Fruit fly (Drosophila melanogaster) whole organism, embryonic: ENCODE results near the gene CG10147.

Experiments used
- Ada2b ChIP-seq: fragments of 200-800 bp; sonication (Bioruptor generic); IDR thresholded peaks from 2 replicates; pipeline ENCODE4 v1.3.6; 2022; ENCODE audit warnings: missing biosample characterization, missing genetic modification characterization
- Asciz ChIP-seq: fragments of 200-800 bp; sonication (Bioruptor generic); optimal IDR thresholded peaks from 2 replicates; lab custom pipeline; 2017; ENCODE audit warnings: missing biosample characterization, mild to moderate bottlenecking, missing genetic modification characterization, missing genetic modification reagents
- CG10565 ChIP-seq: fragments of 200-800 bp; sonication (Bioruptor generic); optimal IDR thresholded peaks from 3 replicates; lab custom pipeline; 2016; ENCODE audit warnings: missing biosample characterization, mild to moderate bottlenecking, missing genetic modification characterization
- CG11696 ChIP-seq: fragments of 200-800 bp; sonication (Bioruptor generic); IDR thresholded peaks from 2 replicates; pipeline ENCODE4 v1.3.6; 2022; ENCODE audit warnings: missing biosample characterization, missing genetic modification characterization
- CG12071 ChIP-seq: fragments of 200-800 bp; sonication (Bioruptor generic); optimal IDR thresholded peaks from 3 replicates; lab custom pipeline; 2018; ENCODE audit warnings: missing biosample characterization, mild to moderate bottlenecking, missing genetic modification characterization
- CG15696 ChIP-seq: fragments of 200-800 bp; sonication (Bioruptor generic); optimal IDR thresholded peaks from 2 replicates; lab custom pipeline; 2019; ENCODE audit warnings: missing biosample characterization, mild to moderate bottlenecking, missing genetic modification characterization, moderate library complexity
- CG17328 ChIP-seq: fragments of 200-800 bp; sonication (Bioruptor generic); IDR thresholded peaks from 2 replicates; pipeline ENCODE4 v1.3.6; 2022; ENCODE audit warnings: missing biosample characterization, missing genetic modification characterization
- CG17829 ChIP-seq: fragments of 200-800 bp; optimal IDR thresholded peaks from 2 replicates; lab custom pipeline; 2019; ENCODE audit warnings: missing biosample characterization, mild to moderate bottlenecking, missing genetic modification characterization, moderate library complexity
- CG3065 ChIP-seq: fragments of 200-800 bp; sonication (Bioruptor generic); optimal IDR thresholded peaks from 2 replicates; lab custom pipeline; 2016; ENCODE audit warnings: missing biosample characterization, missing genetic modification characterization
- CG32532 ChIP-seq: fragments of 200-800 bp; sonication (Bioruptor generic); IDR thresholded peaks from 2 replicates; pipeline ENCODE4 v1.3.6; 2022; ENCODE audit warnings: missing biosample characterization, missing genetic modification characterization
- CG3281 ChIP-seq: fragments of 200-800 bp; sonication (Bioruptor generic); optimal IDR thresholded peaks from 3 replicates; lab custom pipeline; 2017; ENCODE audit warnings: missing biosample characterization, mild to moderate bottlenecking, missing genetic modification characterization
- CG3407 ChIP-seq: fragments of 200-800 bp; sonication (Bioruptor generic); optimal IDR thresholded peaks from 2 replicates; lab custom pipeline; 2018; ENCODE audit warnings: missing biosample characterization, mild to moderate bottlenecking, missing genetic modification characterization
- CG34376 ChIP-seq: fragments of 200-800 bp; sonication (Bioruptor generic); optimal IDR thresholded peaks from 2 replicates; lab custom pipeline; 2018; ENCODE audit warnings: missing biosample characterization, mild to moderate bottlenecking, missing genetic modification characterization
- CG6254 ChIP-seq: fragments of 200-800 bp; sonication (Bioruptor generic); optimal IDR thresholded peaks from 3 replicates; lab custom pipeline; 2017; ENCODE audit warnings: mild to moderate bottlenecking, missing biosample characterization, missing genetic modification reagents, missing genetic modification characterization
- CG6765 ChIP-seq: fragments of 200-800 bp; sonication (Bioruptor generic); optimal IDR thresholded peaks from 3 replicates; lab custom pipeline; 2017; ENCODE audit warnings: missing biosample characterization, mild to moderate bottlenecking, missing genetic modification characterization
- CG7786 ChIP-seq: fragments of 200-800 bp; sonication (Bioruptor generic); optimal IDR thresholded peaks from 2 replicates; lab custom pipeline; 2016; ENCODE audit warnings: missing biosample characterization, missing genetic modification characterization
- CG8290 ChIP-seq, 3 experiments: fragments of 200-800 bp; sonication (Bioruptor generic); optimal IDR thresholded peaks; 2 replicates each; lab custom pipeline; 2016 to 2019; ENCODE audit warnings: missing biosample characterization in 3 of 3, missing genetic modification characterization in 3 of 3, mild to moderate bottlenecking in 2 of 3, moderate library complexity in 1 of 3
- CG9932 ChIP-seq: fragments of 200-800 bp; sonication (Bioruptor generic); IDR thresholded peaks from 2 replicates; pipeline ENCODE4 v1.3.6; 2022; ENCODE audit warnings: missing biosample characterization, missing genetic modification characterization
- Elba2 ChIP-seq: fragments of 200-800 bp; sonication (Bioruptor generic); optimal IDR thresholded peaks from 3 replicates; lab custom pipeline; 2016; ENCODE audit warnings: missing biosample characterization, missing genetic modification characterization
- Jarid2 ChIP-seq: fragments of 200-800 bp; sonication (Bioruptor generic); optimal IDR thresholded peaks from 3 replicates; lab custom pipeline; 2017; ENCODE audit warnings: mild to moderate bottlenecking, missing biosample characterization, missing genetic modification reagents, missing genetic modification characterization
- Med ChIP-seq: fragments of 200-800 bp; sonication (Bioruptor generic); peaks from one replicate; lab custom pipeline; 2016; ENCODE audit warnings: missing biosample characterization, missing genetic modification characterization, mild to moderate bottlenecking, inconsistent platforms, moderate library complexity
- Mrtf ChIP-seq: fragments of 200-800 bp; sonication (Bioruptor generic); IDR thresholded peaks from 3 replicates; pipeline ENCODE4 v1.3.6; 2022; ENCODE audit warnings: missing biosample characterization, missing genetic modification characterization
- Side ChIP-seq: fragments of 200-800 bp; sonication (Bioruptor generic); optimal IDR thresholded peaks from 2 replicates; lab custom pipeline; 2016; ENCODE audit warnings: missing biosample characterization, missing genetic modification characterization
- Sin3A ChIP-seq: fragments of >200 bp; optimal IDR thresholded peaks from 2 replicates; lab custom pipeline; 2018
- Ssrp ChIP-seq: fragments of 200-800 bp; sonication (Bioruptor generic); optimal IDR thresholded peaks from 2 replicates; lab custom pipeline; 2018; ENCODE audit warnings: missing biosample characterization, mild to moderate bottlenecking, missing genetic modification characterization, moderate library complexity
- Stat92E ChIP-seq, 3 experiments: fragments of >200 bp in 2 of 3; fragments of 200-800 bp in 1 of 3; sonication (Bioruptor generic) in 1 of 3; optimal IDR thresholded peaks; 2 replicates each; lab custom pipeline; 2017 to 2019; ENCODE audit warnings: missing biosample characterization in 3 of 3, missing genetic modification characterization in 3 of 3, mild to moderate bottlenecking in 1 of 3, moderate library complexity in 1 of 3
- Usf ChIP-seq: fragments of 200-800 bp; sonication (Bioruptor generic); optimal IDR thresholded peaks from 2 replicates; lab custom pipeline; 2017; ENCODE audit warnings: missing genotype, missing biosample characterization, missing genetic modification characterization
- Vsx1 ChIP-seq: fragments of 200-800 bp; sonication (Bioruptor generic); optimal IDR thresholded peaks from 2 replicates; lab custom pipeline; 2017; ENCODE audit warnings: missing biosample characterization, mild to moderate bottlenecking, missing genetic modification characterization, missing genetic modification reagents
- ac ChIP-seq: fragments of 200-800 bp; sonication (Bioruptor generic); optimal IDR thresholded peaks from 3 replicates; lab custom pipeline; 2017; ENCODE audit warnings: missing biosample characterization, mild to moderate bottlenecking, missing genetic modification characterization
- al ChIP-seq: fragments of 200-800 bp; sonication (Bioruptor generic); IDR thresholded peaks from 2 replicates; pipeline ENCODE4 v1.3.6; 2022; ENCODE audit warnings: missing biosample characterization, missing genetic modification characterization
- ase ChIP-seq: fragments of 200-800 bp; sonication (Bioruptor generic); IDR thresholded peaks from 3 replicates; pipeline ENCODE4 v1.3.6; 2022; ENCODE audit warnings: missing biosample characterization, missing genetic modification characterization
- bsh ChIP-seq, 2 experiments: fragments of 200-800 bp; sonication (Bioruptor generic); optimal IDR thresholded peaks; 2 replicates each; lab custom pipeline; 2017 to 2018; ENCODE audit warnings: mild to moderate bottlenecking in 2 of 2, missing biosample characterization in 2 of 2, missing genetic modification characterization in 2 of 2, moderate library complexity in 1 of 2
- chif ChIP-seq, 2 experiments: fragments of 200-800 bp; sonication (Bioruptor generic); optimal IDR thresholded peaks; 3 replicates each; lab custom pipeline; 2016; ENCODE audit warnings: missing biosample characterization in 2 of 2, missing genetic modification characterization in 2 of 2
- ci ChIP-seq: fragments of 200-800 bp; sonication (Bioruptor generic); IDR thresholded peaks from 3 replicates; pipeline ENCODE4 v1.3.6; 2022; ENCODE audit warnings: missing biosample characterization, missing genetic modification characterization
- dpn ChIP-seq, 2 experiments: fragments of 200-800 bp; sonication (Bioruptor generic); optimal IDR thresholded peaks; 3 replicates each; lab custom pipeline; 2016; ENCODE audit warnings: missing biosample characterization in 2 of 2, missing genetic modification characterization in 2 of 2
- fd64A ChIP-seq: fragments of 200-800 bp; sonication (Bioruptor generic); optimal IDR thresholded peaks from 3 replicates; lab custom pipeline; 2018; ENCODE audit warnings: missing biosample characterization, mild to moderate bottlenecking, missing genetic modification characterization
- gfzf ChIP-seq: fragments of 200-800 bp; sonication (Bioruptor generic); optimal IDR thresholded peaks from 2 replicates; lab custom pipeline; 2016; ENCODE audit warnings: missing biosample characterization, mild to moderate bottlenecking, missing genetic modification characterization, moderate library complexity
- hbn ChIP-seq: fragments of 200-800 bp; sonication (Bioruptor generic); IDR thresholded peaks from 2 replicates; pipeline ENCODE4 v1.3.6; 2022; ENCODE audit warnings: missing biosample characterization, missing genetic modification characterization; ENCODE audit not compliant: partially characterized antibody
- hkb ChIP-seq, 2 experiments: fragments of 200-800 bp in 1 of 2; fragments of >200 bp in 1 of 2; sonication (Bioruptor generic) in 1 of 2; IDR thresholded peaks in 1 of 2; optimal IDR thresholded peaks in 1 of 2; 2 replicates each; pipeline versions ENCODE4 v1.3.6 to Lab custom; 2017 to 2022; ENCODE audit warnings: missing biosample characterization in 1 of 2, missing genetic modification characterization in 1 of 2
- p53 ChIP-seq: fragments of 200-800 bp; sonication (Bioruptor generic); optimal IDR thresholded peaks from 2 replicates; lab custom pipeline; 2016; ENCODE audit warnings: missing biosample characterization, missing genetic modification characterization
- rib ChIP-seq: fragments of 200-800 bp; sonication (Bioruptor generic); IDR thresholded peaks from 2 replicates; pipeline ENCODE4 v1.3.6; 2022; ENCODE audit warnings: missing biosample characterization, missing genetic modification characterization
- sc ChIP-seq, 3 experiments: fragments of >200 bp in 2 of 3; fragments of 200-800 bp in 1 of 3; sonication (Bioruptor generic) in 1 of 3; optimal IDR thresholded peaks; 2 replicates in 2 of 3; 3 replicates in 1 of 3; lab custom pipeline; 2017; ENCODE audit warnings: mild to moderate bottlenecking in 1 of 3, missing biosample characterization in 1 of 3, missing genetic modification characterization in 1 of 3, missing genetic modification reagents in 1 of 3
- sens ChIP-seq: fragments of 200-800 bp; sonication (Bioruptor generic); peaks from one replicate; lab custom pipeline; 2016; ENCODE audit warnings: missing biosample characterization, missing genetic modification characterization
- sima ChIP-seq: fragments of 200-800 bp; sonication (Bioruptor generic); optimal IDR thresholded peaks from 2 replicates; lab custom pipeline; 2016; ENCODE audit warnings: missing biosample characterization, missing genetic modification characterization
- tap ChIP-seq: fragments of 200-800 bp; optimal IDR thresholded peaks from 3 replicates; lab custom pipeline; 2019; ENCODE audit warnings: missing biosample characterization, mild to moderate bottlenecking, missing genetic modification characterization, moderate library complexity
- usp ChIP-seq: fragments of >200 bp; optimal IDR thresholded peaks from 2 replicates; lab custom pipeline; 2017; ENCODE audit warnings: missing biosample characterization, missing genetic modification characterization
- yki ChIP-seq: fragments of >200 bp; optimal IDR thresholded peaks from 3 replicates; lab custom pipeline; 2018

The CG10147 gene

dm6 chr3L:6488405-6488804, at the start of gene CG10147, which contains the start of gene Bulli (continued):
- peak; percentile 21 for TF ChIP-seq gfzf (GFP tag; lab: Kevin White, UChicago)
- peak; percentile 78 for TF ChIP-seq Side (GFP tag; lab: Kevin White, UChicago)
- peak; percentile 94 for TF ChIP-seq Asciz (GFP tag; lab: Kevin White, UChicago)
- TF ChIP-seq CG10565 (GFP tag; lab: Kevin White, UChicago): peak; percentile 90
- peak; percentile 94 for TF ChIP-seq hbn (GFP tag; lab: Robert Waterston, UW)
- no peak for TF ChIP-seq p53 (GFP tag; lab: Kevin White, UChicago)
- peak; percentile 52 for TF ChIP-seq Sin3A (lab: Kevin White, UChicago)
- peak; percentile 87 for TF ChIP-seq CG3407 (GFP tag; lab: Kevin White, UChicago)
- peak; percentile 79 for TF ChIP-seq Jarid2 (GFP tag; lab: Kevin White, UChicago)
- TF ChIP-seq sc (optimal IDR thresholded peaks at IDR 0.05; lab: Kevin White, UChicago): no peak
- TF ChIP-seq sc (GFP tag; optimal IDR thresholded peaks at IDR 0.05; lab: Kevin White, UChicago): peak; percentile 94
- TF ChIP-seq CG3065 (GFP tag; lab: Kevin White, UChicago): peak; percentile 95
- peak in 1 of 3 experiments; percentile 90 for TF ChIP-seq Stat92E (GFP tag; optimal IDR thresholded peaks at IDR 0.05; lab: Kevin White, UChicago)
- TF ChIP-seq ac (GFP tag; lab: Kevin White, UChicago): peak; percentile 88
- TF ChIP-seq usp (GFP tag; lab: Kevin White, UChicago): no peak
- TF ChIP-seq chif (GFP tag; optimal IDR thresholded peaks at IDR 0.05; lab: Kevin White, UChicago): peak; percentile 92 to 96
- peak; percentile 93 for TF ChIP-seq CG34376 (GFP tag; lab: Kevin White, UChicago)
- peak; percentile 97 for TF ChIP-seq Mrtf (GFP tag; lab: Robert Waterston, UW)
- peak; percentile 94 for TF ChIP-seq rib (GFP tag; lab: Robert Waterston, UW)
- TF ChIP-seq al (GFP tag; lab: Robert Waterston, UW): peak; percentile 98
- TF ChIP-seq Ssrp (tag; lab: Kevin White, UChicago): peak; percentile 98
- peak; percentile 97 for TF ChIP-seq CG17328 (GFP tag; lab: Robert Waterston, UW)
- peak; percentile 98 for TF ChIP-seq Ada2b (GFP tag; lab: Robert Waterston, UW)
- TF ChIP-seq yki (lab: Kevin White, UChicago): no peak
- peak; percentile 100 for TF ChIP-seq CG9932 (GFP tag; lab: Robert Waterston, UW)
- TF ChIP-seq CG11696: peak; percentile 87
- TF ChIP-seq CG17829 (tag; lab: Kevin White, UChicago): peak; percentile 98
- peak; percentile 91 for TF ChIP-seq CG6254 (GFP tag; lab: Kevin White, UChicago)

dm6 chr3L:6530429-6530828, 42.2 kb upstream of the CG10147 start, which contains the start of gene betaTub65B:
TSS of gene betaTub65B (plus strand) at chr3L:6530729.
- TF ChIP-seq CG32532 (GFP tag; lab: Robert Waterston, UW): no peak
- no peak for TF ChIP-seq Elba2 (GFP tag; lab: Kevin White, UChicago)
- TF ChIP-seq Stat92E (GFP tag; optimal IDR thresholded peaks at IDR 0.05; lab: Kevin White, UChicago): no peak
- TF ChIP-seq CG7786 (GFP tag; lab: Kevin White, UChicago): no peak
- TF ChIP-seq Usf: no peak

- TF ChIP-seq hkb (optimal IDR thresholded peaks at IDR 0.05; lab: Kevin White, UChicago) (no peak), hkb (GFP tag; IDR thresholded peaks at IDR 0.05; lab: Robert Waterston, UW) (0 out of 2 replicates have a peak, but pooled peaks have one; percentile 18), CG6765 (no peak), CG34376 (GFP tag; lab: Kevin White, UChicago) (peak; percentile 76), Med (GFP tag; lab: Kevin White, UChicago) (peak; percentile 44), sima (GFP tag; lab: Kevin White, UChicago) (no peak), Vsx1 (GFP tag; lab: Kevin White, UChicago) (peak; percentile 76), CG12071 (peak; percentile 28), sens (GFP tag; lab: Kevin White, UChicago) (peak; percentile 10), ase (no peak), fd64A (GFP tag; lab: Kevin White, UChicago) (peak; percentile 35), CG8290 (GFP tag; optimal IDR thresholded peaks at IDR 0.05; lab: Kevin White, UChicago) (no peak), CG8290 (tag; optimal IDR thresholded peaks at IDR 0.05; lab: Kevin White, UChicago) (peak in 1 of 2 experiments; percentile 17), bsh (GFP tag; optimal IDR thresholded peaks at IDR 0.05; lab: Kevin White, UChicago) (peak in 1 of 2 experiments; percentile 52), CG15696 (tag; lab: Kevin White, UChicago) (no peak), ci (GFP tag; lab: Robert Waterston, UW) (peak; percentile 68), CG3281 (GFP tag; lab: Kevin White, UChicago) (peak; percentile 33), tap (tag; lab: Kevin White, UChicago) (peak; percentile 14), dpn (GFP tag; optimal IDR thresholded peaks at IDR 0.05; lab: Kevin White, UChicago) (no peak)
These were observed 34.6 kb upstream of the CG10147 start for dm6 chr3L:6522785-6523184.
